Worm (Caenorhabditis elegans) whole organism, L1 larva: ENCODE measurements around the gene gba-4.
A peak's percentile ranks its signal among the peaks of the same experiment; 100 is the strongest.

Experiments
- C16A3.4 ChIP-seq: fragments of 150-350 bp; optimal IDR thresholded peaks from 2 replicates; lab custom pipeline; 2014; ENCODE audit warnings: missing biosample characterization, missing genetic modification characterization
- F16B12.6 ChIP-seq: fragments of 150-350 bp; optimal IDR thresholded peaks from 2 replicates; lab custom pipeline; 2014; ENCODE audit warnings: missing biosample characterization, missing genetic modification characterization
- Y116A8C.19 ChIP-seq: sonication (generic microtip); optimal IDR thresholded peaks from 2 replicates; lab custom pipeline; 2016; ENCODE audit warnings: missing compliant biosample characterization, missing genetic modification characterization, borderline replicate concordance
- alr-1 ChIP-seq: fragments of 200-800 bp; sonication (Bioruptor generic); optimal IDR thresholded peaks from 2 replicates; lab custom pipeline; 2018; ENCODE audit warnings: borderline replicate concordance, mild to moderate bottlenecking, missing genetic modification characterization, missing compliant biosample characterization
- aly-2 ChIP-seq: fragments of 150-350 bp; optimal IDR thresholded peaks from 2 replicates; lab custom pipeline; 2014; ENCODE audit warnings: missing biosample characterization, missing genetic modification characterization
- ceh-63 ChIP-seq: fragments of 200-800 bp; sonication (Bioruptor generic); optimal IDR thresholded peaks from 2 replicates; lab custom pipeline; 2018; ENCODE audit warnings: mild to moderate bottlenecking, missing genetic modification characterization, missing compliant biosample characterization
- ceh-8 ChIP-seq: fragments of 200-800 bp; sonication (Bioruptor generic); optimal IDR thresholded peaks from 2 replicates; lab custom pipeline; 2018; ENCODE audit warnings: mild to moderate bottlenecking, missing genetic modification characterization, moderate library complexity, missing compliant biosample characterization
- ceh-82 ChIP-seq, 3 experiments: fragments of 150-350 bp in 1 of 3; sonication (generic microtip) in 2 of 3; optimal IDR thresholded peaks; 2 replicates each; lab custom pipeline; 2014 to 2017; ENCODE audit warnings: missing biosample characterization in 3 of 3, missing genetic modification characterization in 3 of 3
- ceh-88 ChIP-seq: fragments of 200-800 bp; sonication (Bioruptor generic); IDR thresholded peaks from 2 replicates; pipeline ENCODE4 v1.3.6; 2022; ENCODE audit warnings: missing genetic modification characterization, missing compliant biosample characterization
- dpl-1 ChIP-seq, 3 experiments: fragments of 150-350 bp in 2 of 3; sonication (generic microtip) in 1 of 3; optimal IDR thresholded peaks; 2 replicates each; lab custom pipeline; 2014 to 2017; ENCODE audit warnings: missing biosample characterization in 3 of 3, missing genetic modification characterization in 3 of 3, missing genetic modification reagents in 3 of 3
- dsc-1 ChIP-seq: sonication (generic microtip); optimal IDR thresholded peaks from 2 replicates; lab custom pipeline; 2016; ENCODE audit warnings: mild to moderate bottlenecking, missing genetic modification characterization, missing compliant biosample characterization
- efl-1 ChIP-seq, 4 experiments: fragments of 150-350 bp; optimal IDR thresholded peaks in 3 of 4; peaks in 1 of 4; 1 replicate in 1 of 4; 2 replicates in 3 of 4; lab custom pipeline; 2014; ENCODE audit warnings: missing biosample characterization in 2 of 4, missing genetic modification characterization in 2 of 4, missing genetic modification reagents in 2 of 4
- egl-13 ChIP-seq: sonication (generic microtip); optimal IDR thresholded peaks from 2 replicates; lab custom pipeline; 2016; ENCODE audit warnings: missing genotype, missing genetic modification reagents, missing genetic modification characterization, missing compliant biosample characterization
- fkh-4 ChIP-seq: sonication (generic microtip); optimal IDR thresholded peaks from 2 replicates; lab custom pipeline; 2016; ENCODE audit warnings: missing compliant biosample characterization, missing genetic modification characterization, borderline replicate concordance
- grh-1 ChIP-seq: fragments of 200-800 bp; sonication (Bioruptor generic); IDR thresholded peaks from 2 replicates; pipeline ENCODE4 v1.3.6; 2022; ENCODE audit warnings: missing genetic modification reagents, missing genetic modification characterization, missing compliant biosample characterization
- hlh-17 ChIP-seq: fragments of 200-800 bp; sonication (Bioruptor generic); optimal IDR thresholded peaks from 2 replicates; lab custom pipeline; 2018; ENCODE audit warnings: missing genetic modification characterization, mild to moderate bottlenecking, missing compliant biosample characterization, moderate library complexity, borderline replicate concordance
- hlh-4 ChIP-seq: sonication (generic microtip); optimal IDR thresholded peaks from 2 replicates; lab custom pipeline; 2016; ENCODE audit warnings: mild to moderate bottlenecking, missing genetic modification characterization, missing compliant biosample characterization
- jun-1 ChIP-seq: fragments of 150-350 bp; optimal IDR thresholded peaks from 2 replicates; lab custom pipeline; 2014; ENCODE audit warnings: missing biosample characterization, missing genetic modification reagents, missing genetic modification characterization
- lin-13 ChIP-seq: fragments of 150-350 bp; optimal IDR thresholded peaks from 2 replicates; lab custom pipeline; 2014; ENCODE audit warnings: missing biosample characterization, missing genetic modification reagents, missing genetic modification characterization
- lin-15B ChIP-seq: fragments of 150-350 bp; sonication (generic microtip); optimal IDR thresholded peaks from 3 replicates; lab custom pipeline; 2014; ENCODE audit warnings: missing biosample characterization, missing genetic modification characterization
- lin-35 ChIP-seq, 2 experiments: fragments of 150-350 bp; optimal IDR thresholded peaks; 2 replicates each; lab custom pipeline; 2014; ENCODE audit warnings: missing biosample characterization in 2 of 2, missing genetic modification characterization in 2 of 2, missing genetic modification reagents in 2 of 2
- lin-39 ChIP-seq: fragments of 150-350 bp; optimal IDR thresholded peaks from 2 replicates; lab custom pipeline; 2014; ENCODE audit warnings: missing biosample characterization, missing genetic modification reagents, missing genetic modification characterization
- lir-3 ChIP-seq: sonication (generic microtip); optimal IDR thresholded peaks from 2 replicates; lab custom pipeline; 2016; ENCODE audit warnings: mild to moderate bottlenecking, missing genetic modification characterization, moderate library complexity, missing compliant biosample characterization; ENCODE audit not compliant: poor library complexity
- mep-1 ChIP-seq: fragments of 150-350 bp; optimal IDR thresholded peaks from 2 replicates; lab custom pipeline; 2014; ENCODE audit warnings: missing biosample characterization, missing genetic modification characterization
- nhr-11 ChIP-seq: fragments of 150-350 bp; optimal IDR thresholded peaks from 2 replicates; lab custom pipeline; 2014; ENCODE audit warnings: missing biosample characterization, missing genetic modification characterization
- nhr-12 ChIP-seq: sonication (generic microtip); optimal IDR thresholded peaks from 2 replicates; lab custom pipeline; 2017; ENCODE audit warnings: missing biosample characterization, missing genetic modification characterization
- nhr-19 ChIP-seq: fragments of 200-800 bp; sonication (Bioruptor generic); conservative IDR thresholded peaks from 2 replicates; pipeline ENCODE4 v1.3.6; 2022; ENCODE audit warnings: missing genetic modification characterization, missing compliant biosample characterization
- nhr-237 ChIP-seq: fragments of 150-350 bp; optimal IDR thresholded peaks from 2 replicates; lab custom pipeline; 2014; ENCODE audit warnings: missing biosample characterization, missing genetic modification characterization
- nhr-28 ChIP-seq: fragments of 150-350 bp; optimal IDR thresholded peaks from 2 replicates; lab custom pipeline; 2014; ENCODE audit warnings: missing biosample characterization, missing genetic modification characterization
- nhr-71 ChIP-seq: sonication (generic microtip); optimal IDR thresholded peaks from 2 replicates; lab custom pipeline; 2016; ENCODE audit warnings: mild to moderate bottlenecking, missing genetic modification characterization, moderate library complexity, missing compliant biosample characterization
- nhr-76 ChIP-seq: sonication (generic microtip); optimal IDR thresholded peaks from 2 replicates; lab custom pipeline; 2017; ENCODE audit warnings: missing biosample characterization, missing genetic modification characterization
- nhr-77 ChIP-seq: fragments of 150-350 bp; optimal IDR thresholded peaks from 2 replicates; lab custom pipeline; 2014; ENCODE audit warnings: missing biosample characterization, missing genetic modification characterization
- pag-3 ChIP-seq: sonication (generic microtip); optimal IDR thresholded peaks from 2 replicates; lab custom pipeline; 2017; ENCODE audit warnings: missing genetic modification characterization, mild to moderate bottlenecking, missing compliant biosample characterization, antibody characterized with exemption, borderline replicate concordance; ENCODE audit not compliant: insufficient read depth
- pax-3 ChIP-seq: fragments of 200-800 bp; sonication (Bioruptor generic); optimal IDR thresholded peaks from 2 replicates; lab custom pipeline; 2018; ENCODE audit warnings: mild to moderate bottlenecking, missing genetic modification characterization, moderate library complexity, missing compliant biosample characterization
- pqm-1 ChIP-seq: sonication (generic microtip); optimal IDR thresholded peaks from 3 replicates; lab custom pipeline; 2017; ENCODE audit warnings: missing biosample characterization, missing genetic modification characterization
- rnt-1 ChIP-seq: sonication (generic microtip); optimal IDR thresholded peaks from 2 replicates; lab custom pipeline; 2016; ENCODE audit warnings: mild to moderate bottlenecking, missing genetic modification characterization, moderate library complexity, missing compliant biosample characterization
- snpc-4 ChIP-seq: fragments of 150-350 bp; optimal IDR thresholded peaks from 2 replicates; lab custom pipeline; 2014; ENCODE audit warnings: missing biosample characterization, missing genetic modification characterization
- sup-37 ChIP-seq: fragments of 200-800 bp; sonication (Bioruptor generic); optimal IDR thresholded peaks from 2 replicates; lab custom pipeline; 2018; ENCODE audit warnings: mild to moderate bottlenecking, missing genetic modification characterization, missing compliant biosample characterization
- swsn-7 ChIP-seq: sonication (generic microtip); optimal IDR thresholded peaks from 2 replicates; lab custom pipeline; 2016; ENCODE audit warnings: missing genetic modification characterization, missing compliant biosample characterization
- tbx-2 ChIP-seq: sonication (generic microtip); optimal IDR thresholded peaks from 2 replicates; lab custom pipeline; 2016; ENCODE audit warnings: missing genetic modification characterization, missing compliant biosample characterization
- tlp-1 ChIP-seq: fragments of 150-350 bp; optimal IDR thresholded peaks from 2 replicates; lab custom pipeline; 2014; ENCODE audit warnings: missing biosample characterization, missing genetic modification characterization
- unc-130 ChIP-seq: fragments of 150-350 bp; optimal IDR thresholded peaks from 2 replicates; lab custom pipeline; 2017; ENCODE audit warnings: missing biosample characterization, missing genetic modification characterization, inconsistent platforms
- unc-30 ChIP-seq: sonication (generic microtip); optimal IDR thresholded peaks from 2 replicates; lab custom pipeline; 2017; ENCODE audit warnings: missing biosample characterization, missing genetic modification characterization
- vab-15 ChIP-seq: sonication (generic microtip); optimal IDR thresholded peaks from 2 replicates; lab custom pipeline; 2017; ENCODE audit warnings: missing genotype, mild to moderate bottlenecking, missing genetic modification characterization, missing compliant biosample characterization
- zip-4 ChIP-seq: fragments of 200-800 bp; sonication (Bioruptor generic); optimal IDR thresholded peaks from 2 replicates; lab custom pipeline; 2018; ENCODE audit warnings: mild to moderate bottlenecking, missing genetic modification characterization, moderate library complexity, missing compliant biosample characterization
- ztf-4 ChIP-seq: fragments of 150-350 bp; optimal IDR thresholded peaks from 2 replicates; lab custom pipeline; 2014; ENCODE audit warnings: missing biosample characterization, missing genetic modification characterization

gba-4 gene

DNA sequence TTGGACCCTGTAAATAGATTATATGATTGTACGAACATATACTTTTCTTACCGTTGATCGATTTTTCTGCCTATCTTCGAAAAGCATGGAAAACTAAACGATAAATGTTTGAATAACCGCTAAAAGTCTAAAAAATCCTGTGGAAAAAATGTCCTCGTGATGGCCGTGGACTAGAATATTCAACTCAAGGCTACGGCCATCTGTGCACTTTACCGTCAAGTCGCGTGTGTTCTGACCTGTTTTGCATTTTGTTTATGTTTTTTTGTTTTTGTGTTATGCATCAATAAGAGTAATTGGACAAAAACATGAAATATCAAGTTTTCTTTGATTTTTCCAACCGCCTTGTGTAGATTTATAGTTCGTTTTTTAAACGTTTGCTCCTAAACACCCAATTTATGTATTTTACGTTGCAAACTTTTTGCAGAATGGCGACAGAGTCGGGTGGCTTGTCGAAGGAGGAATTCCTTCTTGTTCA is 13.5 kb upstream of the gba-4 start, which contains the start of the genes hda-6 and F41H10.4 (continued):
- TF ChIP-seq ceh-82 (tag; optimal IDR thresholded peaks at IDR 0.05; lab: Kevin White, UChicago): peak; percentile 55 to 68 (median 57)
- TF ChIP-seq nhr-28 (tag; lab: Kevin White, UChicago): no peak
- TF ChIP-seq unc-130: peak; percentile 92
- peak; percentile 71 for TF ChIP-seq C16A3.4
- peak; percentile 71 for TF ChIP-seq grh-1 (GFP tag; lab: Robert Waterston, UW)
- no peak for TF ChIP-seq hlh-17 (GFP tag; lab: Kevin White, UChicago)
- TF ChIP-seq nhr-71 (tag; lab: Kevin White, UChicago): peak; percentile 90
- TF ChIP-seq rnt-1 (tag; lab: Kevin White, UChicago): peak; percentile 97
- peak; percentile 65 to 83 for TF ChIP-seq efl-1 (optimal IDR thresholded peaks at IDR 0.05; lab: Kevin White, UChicago)
- peak; percentile 82 to 98 for TF ChIP-seq efl-1 (GFP tag; optimal IDR thresholded peaks at IDR 0.05 in 1 of 2; lab: Kevin White, UChicago)
- TF ChIP-seq nhr-19 (GFP tag; lab: Robert Waterston, UW): peak; percentile 76
- no peak for TF ChIP-seq tlp-1 (tag; lab: Kevin White, UChicago)
- peak; percentile 88 for TF ChIP-seq F16B12.6
- no peak for TF ChIP-seq aly-2
- peak; percentile 85 for TF ChIP-seq fkh-4
- TF ChIP-seq lin-13 (GFP tag; lab: Kevin White, UChicago): peak; percentile 43
- peak; percentile 53 for TF ChIP-seq zip-4 (GFP tag; lab: Kevin White, UChicago)
- TF ChIP-seq pqm-1 (tag; lab: Kevin White, UChicago): no peak
- TF ChIP-seq lir-3 (tag; lab: Kevin White, UChicago): peak; percentile 96
- peak; percentile 88 for TF ChIP-seq tbx-2 (tag; lab: Kevin White, UChicago)
- no peak for TF ChIP-seq alr-1 (tag; lab: Kevin White, UChicago)
- TF ChIP-seq snpc-4: peak; percentile 76
- peak; percentile 85 for TF ChIP-seq dsc-1 (tag; lab: Kevin White, UChicago)
- no peak for TF ChIP-seq vab-15
- TF ChIP-seq Y116A8C.19 (tag; lab: Kevin White, UChicago): peak; percentile 27
- TF ChIP-seq ceh-63: no peak
- peak; percentile 80 to 88 for TF ChIP-seq lin-35 (GFP tag; optimal IDR thresholded peaks at IDR 0.05; lab: Kevin White, UChicago)
- peak; percentile 79 for TF ChIP-seq swsn-7 (tag; lab: Kevin White, UChicago)
- TF ChIP-seq ceh-8 (GFP tag; lab: Kevin White, UChicago): no peak
- no peak for TF ChIP-seq nhr-11 (tag; lab: Kevin White, UChicago)
- peak; percentile 66 for TF ChIP-seq lin-15B (tag; lab: Kevin White, UChicago)
- TF ChIP-seq ceh-88 (GFP tag; lab: Robert Waterston, UW): no peak
- TF ChIP-seq nhr-12: no peak
- TF ChIP-seq jun-1 (tag; lab: Kevin White, UChicago): no peak
- no peak for TF ChIP-seq unc-30 (tag; lab: Kevin White, UChicago)
- TF ChIP-seq nhr-76 (tag; lab: Kevin White, UChicago): no peak
- no peak for TF ChIP-seq sup-37
- peak; percentile 34 for TF ChIP-seq ztf-4 (tag; lab: Kevin White, UChicago)
- TF ChIP-seq nhr-237 (tag; lab: Kevin White, UChicago): no peak
- peak; percentile 93 for TF ChIP-seq mep-1 (tag; lab: Kevin White, UChicago)
- TF ChIP-seq dpl-1 (GFP tag; optimal IDR thresholded peaks at IDR 0.05; lab: Kevin White, UChicago): peak; percentile 67 to 82 (median 81)
- peak; percentile 31 for TF ChIP-seq lin-39
- TF ChIP-seq pax-3 (tag; lab: Kevin White, UChicago): peak; percentile 65
- peak; percentile 39 for TF ChIP-seq nhr-77
- TF ChIP-seq egl-13 (tag; lab: Kevin White, UChicago): peak; percentile 76
- TF ChIP-seq hlh-4 (tag; lab: Kevin White, UChicago): no peak
- TF ChIP-seq pag-3 (tag; lab: Kevin White, UChicago): no peak
